Worm (Caenorhabditis elegans) whole organism, L3 larva: Measurements from ENCODE around the gene ZK105.11.

ENCODE experiments used
- ceh-16 ChIP-seq: sonication (generic microtip); optimal IDR thresholded peaks from 2 replicates; lab custom pipeline; 2017; ENCODE audit warnings: missing biosample characterization, missing genetic modification characterization
- ceh-28 ChIP-seq: fragments of 150-350 bp; optimal IDR thresholded peaks from 2 replicates; lab custom pipeline; 2014; ENCODE audit warnings: missing biosample characterization, missing genetic modification reagents, missing genetic modification characterization
- daf-12 ChIP-seq: fragments of 150-350 bp; optimal IDR thresholded peaks from 2 replicates; lab custom pipeline; 2014; ENCODE audit warnings: missing biosample characterization, missing genetic modification reagents, missing genetic modification characterization
- egl-5 ChIP-seq: fragments of 150-350 bp; optimal IDR thresholded peaks from 2 replicates; lab custom pipeline; 2017; ENCODE audit warnings: missing biosample characterization, missing genetic modification reagents, missing genetic modification characterization, inconsistent platforms
- eor-1 ChIP-seq, 2 experiments: fragments of 150-350 bp; optimal IDR thresholded peaks; 2 replicates each; lab custom pipeline; 2014 to 2018; ENCODE audit warnings: missing biosample characterization in 2 of 2, missing genetic modification characterization in 2 of 2
- lin-39 ChIP-seq: fragments of 150-350 bp; optimal IDR thresholded peaks from 2 replicates; lab custom pipeline; 2018; ENCODE audit warnings: missing biosample characterization, missing genetic modification reagents, missing genetic modification characterization
- mml-1 ChIP-seq: fragments of 150-350 bp; sonication (generic microtip); optimal IDR thresholded peaks from 3 replicates; lab custom pipeline; 2014; ENCODE audit warnings: missing biosample characterization, missing genetic modification characterization
- nhr-28 ChIP-seq: fragments of 150-350 bp; optimal IDR thresholded peaks from 2 replicates; lab custom pipeline; 2014; ENCODE audit warnings: missing biosample characterization, missing genetic modification characterization
- pqm-1 ChIP-seq: fragments of 150-350 bp; optimal IDR thresholded peaks from 2 replicates; lab custom pipeline; 2017; ENCODE audit warnings: missing biosample characterization, missing genetic modification characterization, inconsistent platforms
- snpc-4 ChIP-seq: fragments of 150-350 bp; optimal IDR thresholded peaks from 2 replicates; lab custom pipeline; 2014; ENCODE audit warnings: missing biosample characterization, missing genetic modification characterization
- unc-39 ChIP-seq: sonication (generic microtip); optimal IDR thresholded peaks from 4 replicates; lab custom pipeline; 2017; ENCODE audit warnings: missing biosample characterization, missing genetic modification characterization

Gene ZK105.11

DNA sequence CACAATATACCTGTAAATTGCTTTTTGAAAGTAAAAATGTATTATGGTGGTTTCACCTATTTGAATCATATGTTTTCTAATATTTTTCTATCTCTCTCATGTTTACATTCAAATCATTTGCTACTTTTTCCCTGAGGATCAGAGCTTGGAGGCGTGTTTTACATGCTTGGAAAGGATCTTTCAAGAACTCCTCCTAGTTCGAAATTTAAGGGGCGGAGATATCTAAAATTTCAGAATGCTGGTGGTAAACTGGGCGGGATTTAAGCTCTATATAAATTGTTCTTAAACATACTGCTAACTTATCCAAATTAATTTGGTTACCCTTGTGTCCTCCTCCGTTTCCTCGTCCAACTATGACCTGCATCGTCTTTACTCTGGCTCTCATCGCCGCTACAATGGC, 40.5 kb downstream of the ZK105.11 start, which contains the start of gene C12D5.5:
C12D5.5 (plus strand) TSS at position 301 of the 400 bp plus-strand sequence.
- TF ChIP-seq mml-1 (tag; lab: Kevin White, UChicago) (no peak), snpc-4 (tag; lab: Kevin White, UChicago) (no peak), lin-39 (tag; lab: Kevin White, UChicago) (no peak), ceh-28 (tag; lab: Kevin White, UChicago) (no peak), unc-39 (tag; lab: Kevin White, UChicago) (no peak), daf-12 (tag; lab: Kevin White, UChicago) (no peak), ceh-16 (no peak), eor-1 (tag; optimal IDR thresholded peaks at IDR 0.05; lab: Kevin White, UChicago) (no peak), nhr-28 (tag; lab: Kevin White, UChicago) (no peak), pqm-1 (tag; lab: Kevin White, UChicago) (no peak), egl-5 (tag; lab: Kevin White, UChicago) (no peak)
